Fruit fly (Drosophila melanogaster) whole organism, pupa: ENCODE measurements around the gene Brf.

ENCODE experiments used
- CG10348 ChIP-seq: fragments of 200-800 bp; sonication (Bioruptor generic); IDR thresholded peaks from 2 replicates; pipeline ENCODE4 v1.3.6; 2022; ENCODE audit warnings: missing biosample characterization, missing genetic modification characterization
- CG12605 ChIP-seq: fragments of 200-800 bp; sonication (Bioruptor generic); IDR thresholded peaks from 2 replicates; pipeline ENCODE4 v1.3.6; 2022; ENCODE audit warnings: missing biosample characterization, missing genetic modification characterization
- CG13204 ChIP-seq: fragments of 200-800 bp; sonication (Bioruptor generic); optimal IDR thresholded peaks from 2 replicates; lab custom pipeline; 2018; ENCODE audit warnings: missing biosample characterization, mild to moderate bottlenecking, missing genetic modification characterization, moderate library complexity
- CG14655 ChIP-seq: fragments of 200-800 bp; sonication (Bioruptor generic); optimal IDR thresholded peaks from 3 replicates; lab custom pipeline; 2017; ENCODE audit warnings: mild to moderate bottlenecking, missing biosample characterization, missing genetic modification reagents, missing genetic modification characterization
- CG15710 ChIP-seq: fragments of 200-800 bp; sonication (Bioruptor generic); optimal IDR thresholded peaks from 2 replicates; lab custom pipeline; 2018; ENCODE audit warnings: missing biosample characterization, mild to moderate bottlenecking, missing genetic modification characterization, moderate library complexity
- CG17806 ChIP-seq: fragments of 200-800 bp; sonication (Bioruptor generic); optimal IDR thresholded peaks from 2 replicates; lab custom pipeline; 2018; ENCODE audit warnings: missing biosample characterization, mild to moderate bottlenecking, missing genetic modification characterization, moderate library complexity
- CG32121 ChIP-seq: fragments of 200-800 bp; sonication (Bioruptor generic); IDR thresholded peaks from 2 replicates; pipeline ENCODE4 v1.3.6; 2022; ENCODE audit warnings: missing biosample characterization, missing genetic modification characterization
- CG34367 ChIP-seq: fragments of 200-800 bp; sonication (Bioruptor generic); optimal IDR thresholded peaks from 2 replicates; lab custom pipeline; 2018; ENCODE audit warnings: missing biosample characterization, mild to moderate bottlenecking, missing genetic modification characterization
- CG4496 ChIP-seq: fragments of 200-800 bp; sonication (Bioruptor generic); IDR thresholded peaks from 3 replicates; pipeline ENCODE4 v1.3.6; 2022; ENCODE audit warnings: missing biosample characterization, missing genetic modification characterization
- CG8159 ChIP-seq: fragments of 200-800 bp; sonication (Bioruptor generic); optimal IDR thresholded peaks from 3 replicates; lab custom pipeline; 2018; ENCODE audit warnings: missing biosample characterization, mild to moderate bottlenecking, missing genetic modification characterization, moderate library complexity
- CG8301 ChIP-seq: fragments of 200-800 bp; sonication (Bioruptor generic); optimal IDR thresholded peaks from 2 replicates; lab custom pipeline; 2018; ENCODE audit warnings: missing biosample characterization, mild to moderate bottlenecking, missing genetic modification characterization
- CG9948 ChIP-seq: fragments of 200-800 bp; sonication (Bioruptor generic); optimal IDR thresholded peaks from 2 replicates; lab custom pipeline; 2018; ENCODE audit warnings: missing biosample characterization, mild to moderate bottlenecking, missing genetic modification characterization, moderate library complexity
- D1 ChIP-seq: fragments of 200-800 bp; sonication (Bioruptor generic); optimal IDR thresholded peaks from 2 replicates; lab custom pipeline; 2018; ENCODE audit warnings: missing biosample characterization, mild to moderate bottlenecking, missing genetic modification characterization, moderate library complexity
- EcR ChIP-seq: fragments of 200-800 bp; sonication (Bioruptor generic); optimal IDR thresholded peaks from 3 replicates; lab custom pipeline; 2019; ENCODE audit warnings: missing biosample characterization, missing genetic modification characterization, mild to moderate bottlenecking, moderate library complexity, missing genetic modification reagents
- Ets98B ChIP-seq: fragments of 200-800 bp; sonication (Bioruptor generic); IDR thresholded peaks from 2 replicates; pipeline ENCODE4 v1.3.6; 2022; ENCODE audit warnings: missing biosample characterization, missing genetic modification characterization
- Pif1A ChIP-seq: fragments of 200-800 bp; sonication (Bioruptor generic); optimal IDR thresholded peaks from 3 replicates; lab custom pipeline; 2016; ENCODE audit warnings: missing biosample characterization, missing genetic modification characterization
- Pif1B ChIP-seq: fragments of 200-800 bp; sonication (Bioruptor generic); optimal IDR thresholded peaks from 3 replicates; lab custom pipeline; 2016; ENCODE audit warnings: missing biosample characterization, missing genetic modification characterization
- Snoo ChIP-seq: fragments of 200-800 bp; sonication (Bioruptor generic); optimal IDR thresholded peaks from 3 replicates; lab custom pipeline; 2017; ENCODE audit warnings: missing biosample characterization, mild to moderate bottlenecking, missing genetic modification characterization, inconsistent platforms
- fd96Ca ChIP-seq: fragments of 200-800 bp; sonication (Bioruptor generic); IDR thresholded peaks from 3 replicates; pipeline ENCODE4 v1.3.6; 2022; ENCODE audit warnings: missing biosample characterization, missing genetic modification characterization
- gl ChIP-seq: fragments of 200-800 bp; sonication (Bioruptor generic); optimal IDR thresholded peaks from 2 replicates; lab custom pipeline; 2018; ENCODE audit warnings: missing biosample characterization, mild to moderate bottlenecking, missing genetic modification characterization
- rn ChIP-seq: fragments of 200-800 bp; sonication (Bioruptor generic); IDR thresholded peaks from 2 replicates; pipeline ENCODE4 v1.3.6; 2022; ENCODE audit warnings: missing biosample characterization, missing genetic modification characterization

Brf gene

DNA sequence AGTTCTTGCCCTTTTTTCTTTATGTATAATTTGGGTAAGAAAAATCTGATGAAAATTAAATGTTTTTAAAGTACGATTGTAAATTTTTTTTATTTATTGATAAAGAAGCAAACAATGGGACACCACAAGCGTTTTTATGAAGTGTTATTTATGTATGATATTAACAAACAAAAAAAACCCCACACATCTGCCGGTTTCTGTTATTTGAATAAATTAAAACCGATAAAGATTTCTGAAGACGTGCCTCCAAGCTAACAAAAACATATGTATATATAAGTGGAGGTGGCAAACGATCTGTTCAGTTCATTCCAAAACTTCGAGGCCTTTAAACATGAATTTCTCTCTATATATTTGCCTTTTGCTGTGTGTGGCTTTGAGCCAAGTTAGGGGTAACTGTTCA lies 22.5 kb upstream of the Brf start, which contains the start of gene CG42822:
Gene CG42822, plus strand, starts transcription at position 301 of the 400 bp plus-strand sequence.
- TF ChIP-seq CG10348 (no peak), CG8301 (no peak), CG9948 (no peak), Ets98B (GFP tag; lab: Robert Waterston, UW) (no peak), CG15710 (tag; lab: Kevin White, UChicago) (no peak), CG32121 (no peak), Snoo (tag; lab: Kevin White, UChicago) (no peak), CG8159 (tag; lab: Kevin White, UChicago) (no peak), Pif1B (GFP tag; lab: Kevin White, UChicago) (no peak), CG34367 (tag; lab: Kevin White, UChicago) (no peak), EcR (no peak), CG14655 (GFP tag; lab: Kevin White, UChicago) (no peak), CG17806 (tag; lab: Kevin White, UChicago) (no peak), Pif1A (no peak), D1 (tag; lab: Kevin White, UChicago) (no peak), fd96Ca (GFP tag; lab: Robert Waterston, UW) (no peak), CG13204 (GFP tag; lab: Kevin White, UChicago) (no peak)

DNA sequence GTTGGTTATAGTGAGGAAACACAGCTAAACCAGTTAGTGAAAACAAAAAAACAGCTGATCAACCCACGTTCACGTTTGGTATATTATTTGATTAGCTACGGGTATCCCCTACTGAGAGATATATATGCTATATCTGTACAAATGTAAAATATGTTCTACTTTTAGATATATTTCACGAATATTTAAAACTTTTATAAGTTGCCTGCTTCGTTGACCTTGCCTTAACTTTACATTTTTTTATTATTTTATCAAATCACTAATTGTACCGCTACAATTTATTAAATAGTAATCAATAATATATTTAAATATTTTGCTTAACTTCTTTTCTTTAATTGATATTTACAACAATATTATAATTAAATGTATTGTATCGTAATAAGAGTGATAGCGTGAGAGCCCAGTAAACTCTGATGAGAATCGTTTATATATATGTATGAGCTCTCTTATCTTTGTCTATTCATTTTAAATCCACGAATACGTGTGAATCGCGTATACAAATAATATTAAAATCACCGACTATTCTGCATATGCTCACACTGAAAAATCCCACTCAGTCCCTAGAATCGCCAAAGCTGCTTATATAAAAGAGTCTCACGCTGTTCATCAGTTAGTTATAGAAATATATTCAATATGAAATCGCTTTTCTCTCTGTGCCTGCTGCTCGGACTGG lies 21.5 kb upstream of the Brf start, which contains the start of gene CG42821:
Gene CG42821, plus strand, starts transcription at position 620 of the 670 bp plus-strand sequence.
- no peak for TF ChIP-seq CG12605 (GFP tag; lab: Robert Waterston, UW)
- no peak for TF ChIP-seq CG8159 (tag; lab: Kevin White, UChicago)
- TF ChIP-seq Pif1A, result no peak
- TF ChIP-seq CG9948, result no peak
- no peak for TF ChIP-seq D1 (tag; lab: Kevin White, UChicago)
- no peak for TF ChIP-seq rn (GFP tag; lab: Robert Waterston, UW)
- no peak for TF ChIP-seq CG8301
- TF ChIP-seq CG4496 (GFP tag; lab: Robert Waterston, UW), result no peak
- TF ChIP-seq Snoo (tag; lab: Kevin White, UChicago), result no peak
- TF ChIP-seq CG34367 (tag; lab: Kevin White, UChicago), result no peak
- no peak for TF ChIP-seq fd96Ca (GFP tag; lab: Robert Waterston, UW)
- TF ChIP-seq CG13204 (GFP tag; lab: Kevin White, UChicago), result no peak
- TF ChIP-seq CG10348, result no peak

DNA sequence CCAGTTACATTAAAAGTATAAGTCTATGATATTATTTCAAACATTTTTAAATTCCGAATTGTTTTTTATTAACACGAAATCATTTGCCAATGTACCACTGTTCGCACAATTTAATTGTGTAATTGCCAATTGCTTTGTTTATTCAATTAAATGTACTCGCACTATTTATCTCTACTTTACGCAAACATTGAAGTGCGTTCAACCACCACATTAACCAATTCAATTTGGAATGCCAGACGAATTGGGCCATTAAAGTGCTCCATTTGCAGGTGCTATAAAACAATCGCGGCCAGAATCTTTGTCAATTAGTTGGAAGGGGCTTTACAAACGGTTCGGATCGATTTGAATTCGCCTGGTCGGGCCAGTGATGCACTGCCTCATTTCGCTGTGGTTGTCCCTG lies 19.7 kb upstream of the Brf start, which contains the start of gene CG5863:
Gene CG5863, plus strand, starts transcription at position 301 of the 400 bp plus-strand sequence.
- TF ChIP-seq CG9948, result no peak
- TF ChIP-seq CG10348, result no peak
- no peak for TF ChIP-seq CG17806 (tag; lab: Kevin White, UChicago)
- no peak for TF ChIP-seq CG32121
- TF ChIP-seq Ets98B (GFP tag; lab: Robert Waterston, UW), result no peak
- TF ChIP-seq Pif1A, result no peak
- TF ChIP-seq CG8301, result no peak
- TF ChIP-seq fd96Ca (GFP tag; lab: Robert Waterston, UW), result no peak
- no peak for TF ChIP-seq Snoo (tag; lab: Kevin White, UChicago)
- no peak for TF ChIP-seq CG8159 (tag; lab: Kevin White, UChicago)
- TF ChIP-seq CG14655 (GFP tag; lab: Kevin White, UChicago), result no peak
- no peak for TF ChIP-seq Pif1B (GFP tag; lab: Kevin White, UChicago)
- no peak for TF ChIP-seq EcR
- TF ChIP-seq CG12605 (GFP tag; lab: Robert Waterston, UW), result no peak
- no peak for TF ChIP-seq gl (tag; lab: Kevin White, UChicago)
- TF ChIP-seq CG4496 (GFP tag; lab: Robert Waterston, UW), result no peak
- TF ChIP-seq CG34367 (tag; lab: Kevin White, UChicago), result no peak
- TF ChIP-seq rn (GFP tag; lab: Robert Waterston, UW), result no peak

DNA sequence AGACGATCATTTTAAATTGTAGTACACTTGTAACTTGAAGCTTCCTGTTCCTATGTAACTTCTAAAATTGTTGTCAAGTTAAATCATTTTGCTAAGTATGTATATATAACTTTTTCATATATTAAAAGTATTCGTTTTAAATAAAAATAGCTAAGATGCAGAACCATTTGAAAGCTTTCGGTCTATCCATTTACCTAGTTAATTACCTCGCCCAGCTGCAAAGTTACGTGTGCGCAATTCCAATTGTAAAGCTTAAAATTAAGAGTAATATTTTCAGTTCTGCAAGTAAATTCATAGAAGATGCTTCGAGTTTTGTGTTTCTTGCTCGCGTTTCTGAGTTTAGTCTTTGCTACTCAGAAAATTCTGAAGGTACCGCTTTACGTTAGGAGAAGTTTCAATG lies 18.2 kb upstream of the Brf start, which contains the start of gene CG5860:
Gene CG5860, plus strand, starts transcription at position 301 of the 400 bp plus-strand sequence.
- TF ChIP-seq Pif1B (GFP tag; lab: Kevin White, UChicago), result no peak
- no peak for TF ChIP-seq CG34367 (tag; lab: Kevin White, UChicago)
- no peak for TF ChIP-seq CG17806 (tag; lab: Kevin White, UChicago)
- TF ChIP-seq CG8159 (tag; lab: Kevin White, UChicago), result no peak
- TF ChIP-seq Snoo (tag; lab: Kevin White, UChicago), result no peak
- no peak for TF ChIP-seq CG14655 (GFP tag; lab: Kevin White, UChicago)
- no peak for TF ChIP-seq CG8301
- TF ChIP-seq fd96Ca (GFP tag; lab: Robert Waterston, UW), result no peak
- TF ChIP-seq CG4496 (GFP tag; lab: Robert Waterston, UW), result no peak

DNA sequence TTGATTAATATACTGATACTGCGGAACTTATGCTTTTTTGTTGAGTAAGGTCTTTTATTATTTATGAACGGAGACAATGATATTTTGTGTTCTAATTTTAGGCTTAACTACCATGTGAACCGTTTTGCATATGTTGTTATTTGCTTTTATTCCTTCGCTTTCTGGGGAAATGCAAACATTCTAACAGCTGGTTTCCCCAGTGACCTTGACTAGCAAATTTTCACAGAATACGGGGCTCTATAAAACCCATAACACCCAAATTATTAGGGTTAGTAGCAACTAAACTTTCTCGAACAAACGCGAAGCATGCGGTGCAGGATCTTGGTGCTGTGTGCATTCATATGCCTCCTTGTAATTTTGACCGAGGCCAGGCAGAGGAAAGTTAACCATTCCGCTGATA lies 16.4 kb upstream of the Brf start, which contains the start of gene CG17283:
Gene CG17283, plus strand, starts transcription at position 301 of the 400 bp plus-strand sequence.
- no peak for TF ChIP-seq Pif1B (GFP tag; lab: Kevin White, UChicago)
- no peak for TF ChIP-seq CG8159 (tag; lab: Kevin White, UChicago)
- TF ChIP-seq rn (GFP tag; lab: Robert Waterston, UW), result no peak
- no peak for TF ChIP-seq D1 (tag; lab: Kevin White, UChicago)
- TF ChIP-seq CG15710 (tag; lab: Kevin White, UChicago), result no peak
- no peak for TF ChIP-seq Ets98B (GFP tag; lab: Robert Waterston, UW)
- no peak for TF ChIP-seq EcR
- TF ChIP-seq gl (tag; lab: Kevin White, UChicago), result no peak
- TF ChIP-seq CG10348, result no peak
- TF ChIP-seq Snoo (tag; lab: Kevin White, UChicago), result no peak
- TF ChIP-seq Pif1A, result no peak
- TF ChIP-seq CG32121, result no peak
- TF ChIP-seq CG12605 (GFP tag; lab: Robert Waterston, UW), result no peak
- no peak for TF ChIP-seq CG8301
- TF ChIP-seq, all 21 proteins: peak for 0
